Worm (Caenorhabditis elegans) whole organism, late embryonic: Measurements from ENCODE around the gene F35C8.5.
A peak's percentile ranks its signal among the peaks of the same experiment; 100 is the strongest.

ENCODE experiments used
- C08G9.2 ChIP-seq: sonication (generic microtip); optimal IDR thresholded peaks from 2 replicates; lab custom pipeline; 2016; ENCODE audit warnings: mild to moderate bottlenecking, missing genetic modification characterization, moderate library complexity, missing compliant biosample characterization
- F13H6.1 ChIP-seq: sonication (generic microtip); optimal IDR thresholded peaks from 2 replicates; lab custom pipeline; 2016; ENCODE audit warnings: missing genetic modification characterization, missing compliant biosample characterization
- K09A11.1 ChIP-seq: sonication (generic microtip); optimal IDR thresholded peaks from 2 replicates; lab custom pipeline; 2017; ENCODE audit warnings: antibody characterized with exemption, mild to moderate bottlenecking, missing genetic modification characterization, missing compliant biosample characterization; ENCODE audit not compliant: insufficient read depth
- T23F11.4 ChIP-seq: fragments of 200-800 bp; sonication (Bioruptor generic); optimal IDR thresholded peaks from 2 replicates; lab custom pipeline; 2018; ENCODE audit warnings: mild to moderate bottlenecking, missing genetic modification characterization, missing compliant biosample characterization
- ahr-1 ChIP-seq: sonication (generic microtip); optimal IDR thresholded peaks from 2 replicates; lab custom pipeline; 2016; ENCODE audit warnings: missing genetic modification characterization, missing compliant biosample characterization
- ama-1 ChIP-seq: fragments of 150-350 bp; optimal IDR thresholded peaks from 2 replicates; lab custom pipeline; 2014
- ceh-14 ChIP-seq: sonication (generic microtip); optimal IDR thresholded peaks from 2 replicates; lab custom pipeline; 2016; ENCODE audit warnings: missing genotype, missing genetic modification characterization, missing compliant biosample characterization
- ceh-18 ChIP-seq: sonication (generic microtip); optimal IDR thresholded peaks from 2 replicates; lab custom pipeline; 2016; ENCODE audit warnings: missing genetic modification characterization, missing compliant biosample characterization
- ceh-19 ChIP-seq: fragments of 200-800 bp; sonication (Bioruptor generic); optimal IDR thresholded peaks from 2 replicates; lab custom pipeline; 2018; ENCODE audit warnings: mild to moderate bottlenecking, missing genetic modification characterization, missing compliant biosample characterization
- ceh-2 ChIP-seq: sonication (generic microtip); optimal IDR thresholded peaks from 2 replicates; lab custom pipeline; 2016; ENCODE audit warnings: missing genotype, missing genetic modification characterization, missing compliant biosample characterization
- ceh-24 ChIP-seq: sonication (generic microtip); optimal IDR thresholded peaks from 2 replicates; lab custom pipeline; 2016; ENCODE audit warnings: mild to moderate bottlenecking, missing genetic modification characterization, missing compliant biosample characterization
- ceh-30 ChIP-seq: fragments of 150-350 bp; optimal IDR thresholded peaks from 2 replicates; lab custom pipeline; 2014; ENCODE audit warnings: missing biosample characterization, missing genetic modification characterization
- ceh-31 ChIP-seq: sonication (generic microtip); optimal IDR thresholded peaks from 2 replicates; lab custom pipeline; 2016; ENCODE audit warnings: missing genetic modification characterization, missing compliant biosample characterization
- ceh-34 ChIP-seq: sonication (generic microtip); optimal IDR thresholded peaks from 2 replicates; lab custom pipeline; 2016; ENCODE audit warnings: mild to moderate bottlenecking, missing genetic modification characterization, missing compliant biosample characterization
- ceh-45 ChIP-seq: fragments of 200-800 bp; sonication (Bioruptor generic); IDR thresholded peaks from 2 replicates; pipeline ENCODE4 v1.3.6; 2022; ENCODE audit warnings: missing genetic modification reagents, missing genetic modification characterization, missing compliant biosample characterization
- dmd-4 ChIP-seq: sonication (generic microtip); optimal IDR thresholded peaks from 2 replicates; lab custom pipeline; 2016; ENCODE audit warnings: borderline replicate concordance, missing genetic modification characterization, missing compliant biosample characterization
- elt-2 ChIP-seq: sonication (generic microtip); optimal IDR thresholded peaks from 2 replicates; lab custom pipeline; 2016; ENCODE audit warnings: missing genetic modification reagents, missing genetic modification characterization, missing compliant biosample characterization
- ets-4 ChIP-seq: sonication (generic microtip); optimal IDR thresholded peaks from 2 replicates; lab custom pipeline; 2016; ENCODE audit warnings: missing genetic modification characterization, missing compliant biosample characterization
- eyg-1 ChIP-seq: sonication (generic microtip); optimal IDR thresholded peaks from 2 replicates; lab custom pipeline; 2016; ENCODE audit warnings: missing genotype, missing genetic modification characterization, missing compliant biosample characterization
- fax-1 ChIP-seq: sonication (generic microtip); optimal IDR thresholded peaks from 2 replicates; lab custom pipeline; 2016; ENCODE audit warnings: missing genotype, missing genetic modification characterization, missing compliant biosample characterization
- fkh-10 ChIP-seq: fragments of 150-350 bp; optimal IDR thresholded peaks from 2 replicates; lab custom pipeline; 2014; ENCODE audit warnings: missing biosample characterization, missing genetic modification reagents, missing genetic modification characterization
- gmeb-2 ChIP-seq: sonication (generic microtip); optimal IDR thresholded peaks from 2 replicates; lab custom pipeline; 2016; ENCODE audit warnings: missing genetic modification characterization, inconsistent platforms, missing compliant biosample characterization
- hlh-13 ChIP-seq: fragments of 200-800 bp; sonication (Bioruptor generic); optimal IDR thresholded peaks from 2 replicates; lab custom pipeline; 2018; ENCODE audit warnings: mild to moderate bottlenecking, missing genetic modification characterization, missing compliant biosample characterization
- hlh-15 ChIP-seq: sonication (generic microtip); optimal IDR thresholded peaks from 2 replicates; lab custom pipeline; 2016; ENCODE audit warnings: missing genetic modification characterization, missing compliant biosample characterization
- hlh-6 ChIP-seq: sonication (generic microtip); optimal IDR thresholded peaks from 2 replicates; lab custom pipeline; 2016; ENCODE audit warnings: missing genotype, missing genetic modification characterization, missing compliant biosample characterization
- lim-6 ChIP-seq: sonication (generic microtip); optimal IDR thresholded peaks from 2 replicates; lab custom pipeline; 2016; ENCODE audit warnings: missing genetic modification characterization, missing compliant biosample characterization
- lin-11 ChIP-seq: fragments of 200-800 bp; sonication (Bioruptor generic); optimal IDR thresholded peaks from 2 replicates; lab custom pipeline; 2018; ENCODE audit warnings: mild to moderate bottlenecking, missing genetic modification characterization, missing compliant biosample characterization
- mec-3 ChIP-seq: sonication (generic microtip); optimal IDR thresholded peaks from 2 replicates; lab custom pipeline; 2016; ENCODE audit warnings: borderline replicate concordance, missing genetic modification characterization, missing compliant biosample characterization
- nhr-11 ChIP-seq: fragments of 150-350 bp; optimal IDR thresholded peaks from 2 replicates; lab custom pipeline; 2014; ENCODE audit warnings: missing biosample characterization, missing genetic modification characterization
- npax-4 ChIP-seq: sonication (generic microtip); optimal IDR thresholded peaks from 2 replicates; lab custom pipeline; 2016; ENCODE audit warnings: missing genetic modification characterization, missing compliant biosample characterization
- pag-3 ChIP-seq: sonication (generic microtip); optimal IDR thresholded peaks from 2 replicates; lab custom pipeline; 2016; ENCODE audit warnings: missing compliant biosample characterization, missing genetic modification characterization, borderline replicate concordance
- pat-9 ChIP-seq: fragments of 200-800 bp; sonication (Bioruptor generic); optimal IDR thresholded peaks from 2 replicates; lab custom pipeline; 2018; ENCODE audit warnings: mild to moderate bottlenecking, missing genetic modification characterization, moderate library complexity, missing compliant biosample characterization
- pha-2 ChIP-seq: sonication (generic microtip); optimal IDR thresholded peaks from 2 replicates; lab custom pipeline; 2017; ENCODE audit warnings: mild to moderate bottlenecking, missing genetic modification characterization, missing compliant biosample characterization
- pqm-1 ChIP-seq: sonication (generic microtip); optimal IDR thresholded peaks from 2 replicates; lab custom pipeline; 2016; ENCODE audit warnings: missing genetic modification characterization, missing compliant biosample characterization
- pros-1 ChIP-seq: fragments of 150-350 bp; optimal IDR thresholded peaks from 2 replicates; lab custom pipeline; 2014; ENCODE audit warnings: missing biosample characterization, missing genetic modification reagents, missing genetic modification characterization
- ref-2 ChIP-seq: sonication (generic microtip); optimal IDR thresholded peaks from 2 replicates; lab custom pipeline; 2016; ENCODE audit warnings: missing genetic modification characterization, missing compliant biosample characterization
- rnt-1 ChIP-seq: sonication (generic microtip); optimal IDR thresholded peaks from 2 replicates; lab custom pipeline; 2016; ENCODE audit warnings: missing genetic modification characterization, missing compliant biosample characterization
- sox-4 ChIP-seq: sonication (generic microtip); optimal IDR thresholded peaks from 2 replicates; lab custom pipeline; 2017; ENCODE audit warnings: mild to moderate bottlenecking, missing genetic modification characterization, inconsistent platforms, missing compliant biosample characterization
- syd-9 ChIP-seq: sonication (generic microtip); optimal IDR thresholded peaks from 2 replicates; lab custom pipeline; 2016; ENCODE audit warnings: mild to moderate bottlenecking, missing genetic modification characterization, moderate library complexity, missing compliant biosample characterization
- tbx-7 ChIP-seq: sonication (generic microtip); optimal IDR thresholded peaks from 2 replicates; lab custom pipeline; 2016; ENCODE audit warnings: missing genotype, missing genetic modification characterization, missing compliant biosample characterization
- ttx-3 ChIP-seq: sonication (generic microtip); optimal IDR thresholded peaks from 2 replicates; lab custom pipeline; 2016; ENCODE audit warnings: missing genetic modification reagents, missing genetic modification characterization, missing compliant biosample characterization
- unc-86 ChIP-seq: sonication (generic microtip); optimal IDR thresholded peaks from 2 replicates; lab custom pipeline; 2016; ENCODE audit warnings: missing genetic modification characterization, missing compliant biosample characterization
- zip-5 ChIP-seq: sonication (generic microtip); optimal IDR thresholded peaks from 2 replicates; lab custom pipeline; 2016; ENCODE audit warnings: missing genetic modification characterization, missing compliant biosample characterization

F35C8.5 gene

DNA sequence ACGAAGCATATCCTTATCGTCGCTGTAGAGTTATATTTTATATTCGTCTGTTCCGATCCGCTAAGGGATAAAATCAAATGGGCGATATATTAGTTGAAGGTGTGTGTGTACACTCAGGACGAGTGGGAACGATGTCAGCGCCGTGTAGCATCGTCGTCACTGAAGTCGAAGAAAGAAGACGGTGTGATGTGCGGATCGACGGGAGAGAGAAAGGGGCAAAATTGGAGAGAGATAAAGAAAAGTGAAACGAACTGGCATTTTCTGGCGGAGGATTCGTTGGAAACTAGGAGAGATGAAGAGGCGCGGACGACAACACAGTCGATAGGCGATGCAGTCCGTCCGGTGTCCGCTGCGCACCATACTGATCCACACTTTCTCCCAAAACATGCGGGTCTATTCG, 27.7 kb upstream of the F35C8.5 start, which contains the start of gene C26B9.3:
Gene C26B9.3 (plus strand): TSS at position 343 of the 400 bp plus-strand sequence.
- no peak for TF ChIP-seq dmd-4 (tag; lab: Kevin White, UChicago)
- TF ChIP-seq ref-2 (tag; lab: Kevin White, UChicago) = peak; percentile 37
- no peak for TF ChIP-seq unc-86
- peak; percentile 11 for TF ChIP-seq rnt-1 (tag; lab: Kevin White, UChicago)
- TF ChIP-seq ceh-30 (tag; lab: Kevin White, UChicago) = no peak
- TF ChIP-seq mec-3 = no peak
- TF ChIP-seq ahr-1 (tag; lab: Kevin White, UChicago) = no peak
- no peak for TF ChIP-seq ceh-18
- no peak for TF ChIP-seq ceh-24 (tag; lab: Kevin White, UChicago)
- TF ChIP-seq C08G9.2 (tag; lab: Kevin White, UChicago) = no peak

DNA sequence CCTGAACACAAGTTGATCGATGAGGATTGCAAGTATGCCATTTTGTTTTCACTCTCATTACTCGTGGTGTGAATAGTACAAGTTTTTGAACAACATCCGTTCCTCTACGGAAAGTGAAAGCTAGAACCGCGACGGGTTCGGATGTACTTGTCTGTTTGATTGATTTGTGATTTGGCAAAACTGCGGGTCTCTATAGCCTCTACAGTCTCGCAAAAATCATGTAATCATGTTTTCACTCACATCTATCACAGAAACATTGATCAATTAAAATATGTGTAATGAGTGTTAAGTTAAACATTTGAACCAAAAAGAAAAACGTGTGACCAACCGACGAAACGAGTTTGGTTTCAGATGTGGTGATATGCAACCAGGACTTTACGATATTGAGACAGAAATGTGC, 26.3 kb upstream of the F35C8.5 start:
- no peak for TF ChIP-seq F13H6.1 (tag; lab: Kevin White, UChicago)
- no peak for TF ChIP-seq gmeb-2
- TF ChIP-seq ceh-34 (tag; lab: Kevin White, UChicago) = no peak
- TF ChIP-seq zip-5 (tag; lab: Kevin White, UChicago) = no peak
- no peak for TF ChIP-seq fkh-10 (GFP tag; lab: Kevin White, UChicago)
- no peak for TF ChIP-seq unc-86
- TF ChIP-seq T23F11.4 (GFP tag; lab: Kevin White, UChicago) = no peak
- no peak for TF ChIP-seq nhr-11 (tag; lab: Kevin White, UChicago)
- TF ChIP-seq hlh-15 (tag; lab: Kevin White, UChicago) = no peak
- no peak for TF ChIP-seq tbx-7 (tag; lab: Kevin White, UChicago)
- TF ChIP-seq ceh-2 = no peak
- TF ChIP-seq ama-1 (lab: Kevin White, UChicago) = no peak
- no peak for TF ChIP-seq pag-3
- no peak for TF ChIP-seq npax-4 (tag; lab: Kevin White, UChicago)
- no peak for TF ChIP-seq dmd-4 (tag; lab: Kevin White, UChicago)
- TF ChIP-seq pros-1 = no peak
- no peak for TF ChIP-seq eyg-1
- TF ChIP-seq fax-1 (tag; lab: Kevin White, UChicago) = no peak
- no peak for TF ChIP-seq ttx-3

DNA sequence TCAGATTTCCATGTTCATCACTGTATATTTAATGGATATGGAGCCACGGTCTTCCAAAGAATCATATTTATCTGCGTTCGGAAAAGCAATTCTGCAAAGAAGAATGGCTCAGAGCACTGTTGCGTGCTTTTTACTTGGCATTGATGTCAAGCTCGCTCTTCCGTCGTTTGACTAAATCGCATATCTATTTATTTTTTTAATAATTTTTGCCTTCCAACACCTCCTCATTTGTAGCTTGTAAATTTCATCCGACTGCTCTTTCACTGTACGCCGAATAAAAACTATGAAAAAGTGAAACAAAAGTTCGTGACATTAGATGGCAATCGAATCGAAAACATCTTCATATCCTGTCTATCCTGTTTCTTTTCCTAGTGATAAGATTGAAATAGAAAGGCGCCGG, 25.7 kb upstream of the F35C8.5 start, which contains the start of gene C26B9.2:
Gene C26B9.2 (plus strand): TSS at position 301 of the 400 bp plus-strand sequence.
- TF ChIP-seq fax-1 (tag; lab: Kevin White, UChicago) = no peak
- no peak for TF ChIP-seq ets-4
- TF ChIP-seq ceh-31 (tag; lab: Kevin White, UChicago) = no peak
- TF ChIP-seq unc-86 = no peak
- TF ChIP-seq syd-9 (tag; lab: Kevin White, UChicago) = no peak
- TF ChIP-seq lin-11 = no peak
- TF ChIP-seq sox-4 (tag; lab: Kevin White, UChicago) = no peak
- no peak for TF ChIP-seq ceh-19 (GFP tag; lab: Kevin White, UChicago)
- no peak for TF ChIP-seq elt-2 (tag; lab: Kevin White, UChicago)
- no peak for TF ChIP-seq hlh-6 (tag; lab: Kevin White, UChicago)
- TF ChIP-seq pqm-1 = no peak

DNA sequence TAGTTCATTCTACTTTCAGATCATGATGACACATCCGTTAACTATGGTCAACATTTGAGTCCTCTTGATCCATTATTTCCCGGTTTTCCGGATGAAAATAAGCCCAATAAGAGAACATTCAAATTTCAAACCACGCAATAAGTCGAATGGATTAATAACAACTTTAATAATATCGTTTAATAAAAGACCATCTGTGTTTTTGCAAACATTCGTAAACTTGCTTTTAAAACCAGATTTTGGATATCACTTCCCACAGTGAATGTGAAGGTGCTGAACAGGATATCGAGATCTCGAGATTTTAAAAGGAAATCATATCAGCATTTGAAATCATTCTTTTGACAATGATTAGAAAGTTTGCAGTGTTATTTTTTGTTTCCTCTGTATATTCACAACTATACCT, 23.6 kb upstream of the F35C8.5 start, which contains the start of gene C26B9.7:
Gene C26B9.7 (plus strand): TSS at position 301 of the 400 bp plus-strand sequence.
- TF ChIP-seq lin-11 (no peak), lim-6 (no peak), ceh-45 (GFP tag; lab: Robert Waterston, UW) (no peak), pha-2 (tag; lab: Kevin White, UChicago) (no peak), ceh-14 (tag; lab: Kevin White, UChicago) (no peak), mec-3 (no peak), fax-1 (tag; lab: Kevin White, UChicago) (no peak), ttx-3 (no peak), hlh-13 (GFP tag; lab: Kevin White, UChicago) (no peak), K09A11.1 (no peak), gmeb-2 (no peak), syd-9 (tag; lab: Kevin White, UChicago) (no peak), pat-9 (tag; lab: Kevin White, UChicago) (no peak)
